In genomic region chrV:19904790-19905189, ce11 we compare ENCODE assay signal across 4 worm cellular contexts.
TF ChIP-seq lines count a peak whose summit lies in the region.

No protein-coding gene starts in this region.

TF ChIP-seq in whole organism, L3 larva, 47 proteins besides CTCF, POLR2A, EP300 and RAD21:
- TF ChIP-seq ceh-28 (tag; optimal IDR thresholded peaks at IDR 0.05; lab: Kevin White, UChicago) (peak; percentile 92), elt-3 (tag; optimal IDR thresholded peaks at IDR 0.05; lab: Kevin White, UChicago) (no peak)

TF ChIP-seq in whole organism, L4 larva, 104 proteins besides CTCF, POLR2A, EP300 and RAD21:
- TF ChIP-seq snpc-4 (tag; optimal IDR thresholded peaks at IDR 0.05; lab: Kevin White, UChicago), result no peak
- peak; percentile 83 for TF ChIP-seq ceh-28 (tag; optimal IDR thresholded peaks at IDR 0.05; lab: Kevin White, UChicago)
- no peak for TF ChIP-seq egl-43 (GFP tag; IDR thresholded peaks at IDR 0.05; lab: Robert Waterston, UW)

TF ChIP-seq in whole organism, late embryonic, 69 proteins besides CTCF, POLR2A, EP300 and RAD21:
- peak; percentile 75 for TF ChIP-seq ceh-48 (tag; optimal IDR thresholded peaks at IDR 0.05; lab: Kevin White, UChicago)
- no peak for TF ChIP-seq ceh-9 (tag; optimal IDR thresholded peaks at IDR 0.05; lab: Kevin White, UChicago)
- TF ChIP-seq nfya-1 (tag; optimal IDR thresholded peaks at IDR 0.05; lab: Kevin White, UChicago), result no peak
TF ChIP-seq in whole organism, late embryonic: peak in this region for 1.

TF ChIP-seq in whole organism, midembryonic, 9 proteins besides CTCF, POLR2A, EP300 and RAD21:
- no peak for TF ChIP-seq ztf-23 (GFP tag; IDR thresholded peaks at IDR 0.05; lab: Robert Waterston, UW)
- TF ChIP-seq ref-1 (GFP tag; conservative IDR thresholded peaks at IDR 0.05; lab: Robert Waterston, UW), result no peak
- no peak for TF ChIP-seq flt-1 (GFP tag; IDR thresholded peaks at IDR 0.05; lab: Robert Waterston, UW)
- TF ChIP-seq T22C8.4 (GFP tag; IDR thresholded peaks at IDR 0.05; lab: Robert Waterston, UW), result peak; percentile 98
